Worm (Caenorhabditis elegans) whole organism, early embryonic: ENCODE results near the gene lnkn-1.

Experiments used
- B0310.2 ChIP-seq: sonication (generic microtip); optimal IDR thresholded peaks from 2 replicates; lab custom pipeline; 2016; ENCODE audit warnings: mild to moderate bottlenecking, missing genetic modification characterization, missing compliant biosample characterization
- F13C5.2 ChIP-seq: sonication (generic microtip); optimal IDR thresholded peaks from 2 replicates; lab custom pipeline; 2017; ENCODE audit warnings: mild to moderate bottlenecking, missing genetic modification characterization, inconsistent platforms, missing compliant biosample characterization
- aly-1 ChIP-seq: sonication (generic microtip); optimal IDR thresholded peaks from 2 replicates; lab custom pipeline; 2016; ENCODE audit warnings: missing genetic modification characterization, missing compliant biosample characterization
- ama-1 ChIP-seq: fragments of 150-350 bp; optimal IDR thresholded peaks from 2 replicates; lab custom pipeline; 2014
- ceh-13 ChIP-seq: fragments of 200-800 bp; sonication (Bioruptor generic); optimal IDR thresholded peaks from 2 replicates; lab custom pipeline; 2018; ENCODE audit warnings: mild to moderate bottlenecking, missing genetic modification characterization, missing compliant biosample characterization
- ceh-36 ChIP-seq: sonication (generic microtip); optimal IDR thresholded peaks from 2 replicates; lab custom pipeline; 2016; ENCODE audit warnings: missing genetic modification characterization, inconsistent platforms, missing compliant biosample characterization
- ets-7 ChIP-seq: sonication (generic microtip); optimal IDR thresholded peaks from 2 replicates; lab custom pipeline; 2016; ENCODE audit warnings: missing genotype, missing genetic modification characterization, missing compliant biosample characterization
- flt-1 ChIP-seq: fragments of 200-800 bp; sonication (Bioruptor generic); IDR thresholded peaks from 2 replicates; pipeline ENCODE4 v1.3.6; 2022; ENCODE audit warnings: missing genetic modification characterization, missing compliant biosample characterization
- hmbx-1 ChIP-seq: sonication (generic microtip); optimal IDR thresholded peaks from 2 replicates; lab custom pipeline; 2016; ENCODE audit warnings: mild to moderate bottlenecking, missing genetic modification characterization, missing compliant biosample characterization
- hmg-4 ChIP-seq: fragments of 200-800 bp; sonication (Bioruptor generic); optimal IDR thresholded peaks from 2 replicates; lab custom pipeline; 2018; ENCODE audit warnings: mild to moderate bottlenecking, missing genetic modification characterization, missing compliant biosample characterization
- hnd-1 ChIP-seq: sonication (generic microtip); optimal IDR thresholded peaks from 2 replicates; lab custom pipeline; 2016; ENCODE audit warnings: missing genetic modification characterization, missing compliant biosample characterization
- pes-1 ChIP-seq: fragments of 200-800 bp; sonication (Bioruptor generic); IDR thresholded peaks from 2 replicates; pipeline ENCODE4 v1.3.6; 2022; ENCODE audit warnings: missing genetic modification reagents, missing genetic modification characterization, missing compliant biosample characterization
- scrt-1 ChIP-seq: fragments of 200-800 bp; sonication (Bioruptor generic); IDR thresholded peaks from 2 replicates; pipeline ENCODE4 v1.3.6; 2022; ENCODE audit warnings: missing genetic modification characterization, missing compliant biosample characterization
- sea-1 ChIP-seq: fragments of 200-800 bp; sonication (Bioruptor generic); conservative IDR thresholded peaks from 2 replicates; pipeline ENCODE4 v1.3.6; 2022; ENCODE audit warnings: missing genetic modification characterization, missing compliant biosample characterization
- tbx-11 ChIP-seq: fragments of 200-800 bp; sonication (Bioruptor generic); IDR thresholded peaks from 2 replicates; pipeline ENCODE4 v1.3.6; 2022; ENCODE audit warnings: missing genetic modification characterization, missing compliant biosample characterization
- tbx-37 ChIP-seq: fragments of 200-800 bp; sonication (Bioruptor generic); conservative IDR thresholded peaks from 2 replicates; pipeline ENCODE4 v1.3.6; 2022; ENCODE audit warnings: missing genetic modification reagents, missing genetic modification characterization, missing compliant biosample characterization
- tra-4 ChIP-seq: sonication (generic microtip); optimal IDR thresholded peaks from 2 replicates; lab custom pipeline; 2017; ENCODE audit warnings: missing genetic modification characterization, missing compliant biosample characterization

The lnkn-1 gene

DNA sequence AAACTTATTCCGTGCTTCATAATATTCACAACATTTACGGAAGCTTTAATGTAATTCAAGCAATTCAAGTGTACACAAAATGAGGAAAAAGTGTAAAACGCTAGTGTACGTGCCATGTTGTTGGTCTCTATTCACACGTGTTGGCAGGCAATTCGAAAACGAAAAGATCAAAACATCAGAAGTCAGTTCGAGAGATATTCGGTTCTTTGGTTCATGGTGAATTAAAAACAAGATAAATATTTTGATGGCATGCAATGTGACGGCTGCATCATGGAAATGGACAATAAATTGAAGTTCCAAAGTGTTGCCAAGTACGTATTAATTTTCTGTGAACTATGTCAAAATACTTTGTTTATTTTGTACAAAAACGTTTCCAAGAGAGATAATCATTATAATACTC, 32.0 kb downstream of the lnkn-1 start:
- no peak for TF ChIP-seq aly-1 (tag; lab: Kevin White, UChicago)

DNA sequence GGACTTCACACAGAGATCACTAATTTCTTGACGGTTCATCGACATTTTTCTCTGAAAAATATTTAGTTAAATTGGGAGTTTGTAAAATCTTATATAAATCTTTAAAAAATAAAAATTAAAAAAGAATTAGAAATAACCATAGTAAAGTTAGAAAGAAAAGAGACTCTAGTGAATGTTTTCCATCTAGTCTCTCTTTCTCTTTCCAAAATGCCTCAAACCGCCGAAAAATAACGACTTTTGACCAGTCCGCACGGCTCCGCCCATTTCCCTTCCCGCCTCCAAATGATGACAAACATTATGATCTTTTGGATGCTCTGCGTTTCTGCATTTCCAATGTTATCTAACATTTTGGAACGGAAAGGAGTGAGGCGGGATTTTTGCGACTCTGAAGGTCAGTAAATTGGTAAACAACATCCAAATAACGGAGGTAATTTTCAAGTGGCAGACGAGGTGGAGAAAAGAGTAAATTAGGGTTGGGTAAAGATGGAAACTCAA, 33.3 kb downstream of the lnkn-1 start, which contains the start of gene glb-1:
Gene glb-1, minus strand, starts transcription at position 51 of the 495 bp plus-strand sequence.
- TF ChIP-seq ets-7 (no peak), ama-1 (lab: Kevin White, UChicago) (no peak), B0310.2 (tag; lab: Kevin White, UChicago) (no peak), hmg-4 (no peak), tbx-37 (GFP tag; lab: Robert Waterston, UW) (no peak), pes-1 (GFP tag; lab: Robert Waterston, UW) (no peak)

DNA sequence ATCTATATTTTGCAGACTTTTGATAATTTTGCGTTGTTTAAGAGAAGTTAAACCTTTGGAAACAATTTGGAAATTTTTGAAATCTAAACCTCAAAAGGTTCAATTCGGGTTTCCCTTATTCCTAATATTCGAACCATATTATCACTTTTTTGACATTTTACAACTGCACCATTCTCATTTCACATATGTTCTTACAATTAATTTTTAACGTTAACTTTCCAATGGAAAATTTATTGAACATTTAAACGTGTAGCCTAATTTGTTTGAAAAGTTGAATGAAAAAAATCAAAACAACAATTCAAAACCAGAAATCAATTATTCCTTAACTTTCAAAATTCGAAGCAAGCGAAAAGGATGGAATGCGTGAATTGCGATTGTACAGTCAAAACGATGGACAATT, 33.9 kb downstream of the lnkn-1 start, which contains the start of gene ZK637.12:
Gene ZK637.12, plus strand, starts transcription at position 301 of the 400 bp plus-strand sequence.
- TF ChIP-seq ama-1 (lab: Kevin White, UChicago) = no peak
- no peak for TF ChIP-seq scrt-1 (GFP tag; lab: Robert Waterston, UW)
- no peak for TF ChIP-seq B0310.2 (tag; lab: Kevin White, UChicago)
- TF ChIP-seq hnd-1 (tag; lab: Kevin White, UChicago) = no peak
- no peak for TF ChIP-seq pes-1 (GFP tag; lab: Robert Waterston, UW)
- no peak for TF ChIP-seq tbx-11 (GFP tag; lab: Robert Waterston, UW)
- no peak for TF ChIP-seq ets-7
- TF ChIP-seq ceh-36 (tag; lab: Kevin White, UChicago) = no peak
- TF ChIP-seq sea-1 = no peak
- no peak for TF ChIP-seq F13C5.2
- no peak for TF ChIP-seq ceh-13
- no peak for TF ChIP-seq hmg-4
- no peak for TF ChIP-seq flt-1 (GFP tag; lab: Robert Waterston, UW)
- no peak for TF ChIP-seq tra-4 (tag; lab: Kevin White, UChicago)
- TF ChIP-seq aly-1 (tag; lab: Kevin White, UChicago) = no peak
- no peak for TF ChIP-seq tbx-37 (GFP tag; lab: Robert Waterston, UW)
- no peak for TF ChIP-seq hmbx-1 (tag; lab: Kevin White, UChicago)

DNA sequence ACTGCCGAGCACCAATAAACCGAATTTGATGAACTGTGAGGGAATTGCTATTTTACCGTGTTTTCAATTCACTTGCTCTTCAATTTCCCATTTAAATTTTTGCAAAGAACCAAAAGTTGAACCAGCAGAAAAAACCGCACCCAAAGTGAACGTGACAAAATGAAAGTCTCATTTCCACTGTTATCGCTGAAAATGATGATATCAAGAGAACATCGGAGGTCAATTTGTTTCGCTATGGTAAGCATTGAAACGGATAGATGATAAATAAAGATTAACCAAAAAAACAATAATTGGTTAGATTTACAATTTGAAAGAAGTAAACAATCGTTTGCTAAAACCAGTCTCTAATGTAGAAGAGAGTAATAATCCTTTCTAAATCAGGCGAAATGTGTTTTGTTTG, 35.5 kb downstream of the lnkn-1 start:
- TF ChIP-seq aly-1 (tag; lab: Kevin White, UChicago) = no peak
- no peak for TF ChIP-seq sea-1
- TF ChIP-seq F13C5.2 = no peak
- no peak for TF ChIP-seq tbx-11 (GFP tag; lab: Robert Waterston, UW)
- TF ChIP-seq B0310.2 (tag; lab: Kevin White, UChicago) = no peak
- TF ChIP-seq hmg-4 = no peak
- TF ChIP-seq hnd-1 (tag; lab: Kevin White, UChicago) = no peak
- TF ChIP-seq tbx-37 (GFP tag; lab: Robert Waterston, UW) = no peak

DNA sequence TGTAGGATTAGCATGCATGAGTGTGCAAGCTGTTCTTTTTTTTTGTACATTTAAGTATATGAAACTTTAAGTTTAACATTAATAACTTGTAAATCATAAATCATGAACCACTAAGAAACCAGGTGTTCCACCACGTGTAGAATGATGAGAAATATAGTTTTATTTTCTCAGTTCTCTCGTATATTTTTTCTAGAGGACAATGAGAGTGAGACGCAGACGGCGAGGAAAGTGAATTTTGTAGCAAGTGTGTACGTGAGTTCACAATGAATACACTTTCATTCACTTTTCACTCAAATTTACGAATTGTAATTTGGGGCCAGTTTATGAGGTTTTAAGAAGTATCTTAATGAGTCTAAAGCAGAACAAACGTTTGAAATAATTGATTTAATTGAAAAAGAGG, 36.5 kb downstream of the lnkn-1 start:
- TF ChIP-seq B0310.2 (tag; lab: Kevin White, UChicago) (no peak), scrt-1 (GFP tag; lab: Robert Waterston, UW) (no peak), ets-7 (no peak), tbx-37 (GFP tag; lab: Robert Waterston, UW) (no peak), ceh-36 (tag; lab: Kevin White, UChicago) (no peak), aly-1 (tag; lab: Kevin White, UChicago) (no peak), flt-1 (GFP tag; lab: Robert Waterston, UW) (no peak), sea-1 (no peak), ama-1 (lab: Kevin White, UChicago) (no peak), F13C5.2 (no peak), tra-4 (tag; lab: Kevin White, UChicago) (no peak), hnd-1 (tag; lab: Kevin White, UChicago) (no peak), pes-1 (GFP tag; lab: Robert Waterston, UW) (no peak), hmbx-1 (tag; lab: Kevin White, UChicago) (no peak), tbx-11 (GFP tag; lab: Robert Waterston, UW) (no peak), ceh-13 (no peak), hmg-4 (no peak)

DNA sequence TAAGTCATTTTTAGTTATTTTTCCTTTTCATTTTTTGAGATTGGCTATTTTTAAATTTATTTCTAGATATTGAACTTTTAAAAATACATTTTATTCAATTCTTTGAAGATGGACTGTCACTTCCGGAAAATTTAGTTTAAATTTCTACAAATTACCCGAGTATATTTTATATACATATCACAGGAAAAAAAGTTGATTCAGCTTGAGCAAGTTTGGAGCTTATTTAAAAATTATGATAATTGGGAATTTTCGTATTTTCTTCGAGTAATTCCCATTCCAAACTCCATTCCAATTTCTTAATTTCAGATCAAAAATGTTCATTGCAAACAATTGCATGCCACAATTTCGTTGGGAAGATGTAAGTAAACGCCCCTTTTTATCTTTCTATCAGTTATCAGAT, 39.7 kb downstream of the lnkn-1 start, which contains the start of gene arrd-15:
Gene arrd-15, plus strand, starts transcription at position 301 of the 400 bp plus-strand sequence.
- TF ChIP-seq tbx-37 (GFP tag; lab: Robert Waterston, UW) (no peak), ceh-36 (tag; lab: Kevin White, UChicago) (no peak), hnd-1 (tag; lab: Kevin White, UChicago) (no peak)

DNA sequence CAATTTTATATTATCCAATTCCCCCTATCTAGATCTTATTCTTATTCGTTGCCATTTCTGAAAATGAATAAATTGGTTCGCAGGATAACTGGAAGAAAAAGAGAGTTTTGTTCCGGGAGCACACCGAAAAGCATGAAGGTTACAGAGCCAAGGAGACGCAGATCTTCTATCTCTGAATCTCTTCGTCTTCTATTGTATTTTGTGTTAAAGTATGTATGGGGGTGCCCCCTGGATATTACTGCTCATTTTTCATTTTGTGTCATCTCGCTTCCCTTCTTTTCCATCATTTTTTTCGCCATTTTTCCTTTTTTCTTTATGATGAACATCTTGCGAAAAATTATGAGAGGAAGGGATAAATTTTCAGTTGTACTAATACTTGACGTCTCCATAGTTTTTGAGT, 43.7 kb downstream of the lnkn-1 start:
- no peak for TF ChIP-seq aly-1 (tag; lab: Kevin White, UChicago)
- no peak for TF ChIP-seq ets-7
- TF ChIP-seq B0310.2 (tag; lab: Kevin White, UChicago) = no peak
- no peak for TF ChIP-seq hmbx-1 (tag; lab: Kevin White, UChicago)
- TF ChIP-seq hmg-4 = no peak
- TF ChIP-seq flt-1 (GFP tag; lab: Robert Waterston, UW) = no peak
- no peak for TF ChIP-seq ceh-13
- TF ChIP-seq hnd-1 (tag; lab: Kevin White, UChicago) = no peak
- TF ChIP-seq ama-1 (lab: Kevin White, UChicago) = no peak
- TF ChIP-seq tra-4 (tag; lab: Kevin White, UChicago) = no peak
- no peak for TF ChIP-seq F13C5.2
- TF ChIP-seq tbx-11 (GFP tag; lab: Robert Waterston, UW) = no peak
- no peak for TF ChIP-seq sea-1

DNA sequence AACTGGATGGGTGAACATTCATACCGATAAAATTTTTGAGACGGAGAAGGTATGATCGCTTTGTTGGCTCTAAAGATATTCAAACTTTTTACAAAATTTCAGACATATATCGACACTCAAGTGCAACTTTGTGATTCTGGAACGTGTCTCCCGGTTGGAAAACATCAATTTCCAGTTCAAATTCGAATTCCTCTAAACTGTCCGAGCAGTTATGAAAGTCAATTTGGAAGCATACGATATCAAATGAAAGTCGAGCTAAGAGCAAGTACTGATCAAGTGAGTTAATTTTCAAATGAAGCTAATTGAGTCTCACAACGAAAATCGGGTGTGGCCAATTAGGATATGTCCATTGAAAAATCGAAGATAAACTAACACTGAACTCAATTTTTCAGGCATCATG, 44.3 kb downstream of the lnkn-1 start:
- no peak for TF ChIP-seq scrt-1 (GFP tag; lab: Robert Waterston, UW)
- TF ChIP-seq sea-1 = no peak
- TF ChIP-seq aly-1 (tag; lab: Kevin White, UChicago) = no peak
- TF ChIP-seq B0310.2 (tag; lab: Kevin White, UChicago) = no peak
- no peak for TF ChIP-seq tra-4 (tag; lab: Kevin White, UChicago)
- TF ChIP-seq tbx-37 (GFP tag; lab: Robert Waterston, UW) = no peak
- TF ChIP-seq tbx-11 (GFP tag; lab: Robert Waterston, UW) = no peak
- no peak for TF ChIP-seq ceh-13
- no peak for TF ChIP-seq hmg-4
- TF ChIP-seq flt-1 (GFP tag; lab: Robert Waterston, UW) = no peak
- no peak for TF ChIP-seq ets-7
- TF ChIP-seq ama-1 (lab: Kevin White, UChicago) = no peak
- no peak for TF ChIP-seq F13C5.2
- TF ChIP-seq hnd-1 (tag; lab: Kevin White, UChicago) = no peak
- no peak for TF ChIP-seq ceh-36 (tag; lab: Kevin White, UChicago)
- no peak for TF ChIP-seq pes-1 (GFP tag; lab: Robert Waterston, UW)
- no peak for TF ChIP-seq hmbx-1 (tag; lab: Kevin White, UChicago)
